Fruit fly (Drosophila melanogaster) whole organism, adult: Measurements from ENCODE around the gene TRAM.

ENCODE experiments used
- CG33017 ChIP-seq: fragments of 200-800 bp; sonication (Bioruptor generic); optimal IDR thresholded peaks from 2 replicates; lab custom pipeline; 2018; ENCODE audit warnings: missing biosample characterization, mild to moderate bottlenecking, missing genetic modification characterization, moderate library complexity
- CG5204 ChIP-seq: fragments of 200-800 bp; sonication (Bioruptor generic); optimal IDR thresholded peaks from 2 replicates; lab custom pipeline; 2016; ENCODE audit warnings: missing biosample characterization, missing genetic modification characterization
- CG7045 ChIP-seq: fragments of 200-800 bp; sonication (Bioruptor generic); optimal IDR thresholded peaks from 2 replicates; lab custom pipeline; 2017; ENCODE audit warnings: missing biosample characterization, mild to moderate bottlenecking, missing genetic modification characterization
- CG7101 ChIP-seq: fragments of 200-800 bp; sonication (Bioruptor generic); optimal IDR thresholded peaks from 2 replicates; lab custom pipeline; 2018; ENCODE audit warnings: missing biosample characterization, mild to moderate bottlenecking, missing genetic modification characterization, moderate library complexity
- Clk ChIP-seq: fragments of 200-800 bp; sonication (Bioruptor generic); optimal IDR thresholded peaks from 2 replicates; lab custom pipeline; 2017; ENCODE audit warnings: missing biosample characterization, missing genetic modification characterization
- Crg-1 ChIP-seq: fragments of 200-800 bp; sonication (Bioruptor generic); optimal IDR thresholded peaks from 2 replicates; lab custom pipeline; 2016; ENCODE audit warnings: missing biosample characterization, missing genetic modification characterization
- kay ChIP-seq: fragments of 200-800 bp; sonication (Bioruptor generic); peaks from one replicate; lab custom pipeline; 2016; ENCODE audit warnings: missing biosample characterization, missing genetic modification characterization, borderline replicate concordance
- toe ChIP-seq: fragments of 200-800 bp; sonication (Bioruptor generic); optimal IDR thresholded peaks from 2 replicates; lab custom pipeline; 2016; ENCODE audit warnings: missing biosample characterization, missing genetic modification characterization

- TF ChIP-seq Crg-1 (GFP tag; lab: Kevin White, UChicago): no peak
- TF ChIP-seq CG33017 (tag; lab: Kevin White, UChicago): no peak
- no peak for TF ChIP-seq kay (GFP tag; lab: Kevin White, UChicago)
- no peak for TF ChIP-seq CG5204
- TF ChIP-seq CG7045 (GFP tag; lab: Kevin White, UChicago): no peak
- TF ChIP-seq CG7101 (tag; lab: Kevin White, UChicago): no peak
- no peak for TF ChIP-seq Clk (GFP tag; lab: Kevin White, UChicago)
- no peak for TF ChIP-seq toe (GFP tag; lab: Kevin White, UChicago)
Observed at dm6 chrX:964012-964411, 29.0 kb downstream of the TRAM start.
